Fruit fly (Drosophila melanogaster): ENCODE results near the gene CG31643.

Gene CG31643

dm6 chr2L:6045972-6046718 is 8.2 kb downstream of the CG31643 start, which contains the start of gene Pfas (continued):
- TF ChIP-seq B-H2 (GFP tag; optimal IDR thresholded peaks at IDR 0.05): peak; percentile 83
- TF ChIP-seq CG4328 (GFP tag; optimal IDR thresholded peaks at IDR 0.05): peak; percentile 27
- TF ChIP-seq Six4 (GFP tag; optimal IDR thresholded peaks at IDR 0.05): peak; percentile 30
- TF ChIP-seq CTCF (GFP tag; optimal IDR thresholded peaks at IDR 0.05): peak; percentile 7
- peak; percentile 27 for TF ChIP-seq CG4282 (GFP tag; optimal IDR thresholded peaks at IDR 0.05)
- 0 out of 2 replicates have a peak, but pooled peaks have one; percentile 22 for TF ChIP-seq bbx (GFP tag; IDR thresholded peaks at IDR 0.05; ENCODE audit: partially characterized antibody)
- TF ChIP-seq sens (GFP tag): peak; percentile 87
- TF ChIP-seq CG9876 (GFP tag; optimal IDR thresholded peaks at IDR 0.05): no peak
- peak; percentile 77 for TF ChIP-seq Rfx (GFP tag; IDR thresholded peaks at IDR 0.05)
- TF ChIP-seq grau (tag; optimal IDR thresholded peaks at IDR 0.05): peak; percentile 63
- TF ChIP-seq HmgD (GFP tag; optimal IDR thresholded peaks at IDR 0.05): peak; percentile 26
- peak; percentile 41 for TF ChIP-seq CG10209 (GFP tag; optimal IDR thresholded peaks at IDR 0.05)
- TF ChIP-seq PHDP (tag; optimal IDR thresholded peaks at IDR 0.05): peak; percentile 66
- TF ChIP-seq CG4360 (GFP tag; IDR thresholded peaks at IDR 0.05): no peak
- TF ChIP-seq CG34376 (GFP tag; optimal IDR thresholded peaks at IDR 0.05): peak; percentile 83
- TF ChIP-seq Sry-β (GFP tag; optimal IDR thresholded peaks at IDR 0.05): no peak
- TF ChIP-seq btn (GFP tag; optimal IDR thresholded peaks at IDR 0.05): no peak
- peak; percentile 58 for TF ChIP-seq CG4424 (GFP tag; optimal IDR thresholded peaks at IDR 0.05)
- no peak for TF ChIP-seq ttk (GFP tag; IDR thresholded peaks at IDR 0.05)
- TF ChIP-seq amos (GFP tag; IDR thresholded peaks at IDR 0.05; ENCODE audit: partially characterized antibody): peak; percentile 39; the same call in 1 of the 2 replicates
- peak; percentile 54 for TF ChIP-seq CG10959 (GFP tag; IDR thresholded peaks at IDR 0.05)
- peak; percentile 67 for TF ChIP-seq mam (GFP tag; optimal IDR thresholded peaks at IDR 0.05)
- TF ChIP-seq bsh (GFP tag; optimal IDR thresholded peaks at IDR 0.05): peak in 1 of 2 experiments; percentile 45
- peak in 1 of 2 experiments; percentile 41 for TF ChIP-seq Hr78 (GFP tag; optimal IDR thresholded peaks at IDR 0.05)
- TF ChIP-seq Hr51 (GFP tag; optimal IDR thresholded peaks at IDR 0.05): peak in 1 of 2 experiments; percentile 11
- TF ChIP-seq BtbVII (GFP tag; optimal IDR thresholded peaks at IDR 0.05): no peak
- no peak for TF ChIP-seq CG16779 (GFP tag; IDR thresholded peaks at IDR 0.05)
- no peak for TF ChIP-seq CG10462 (GFP tag; optimal IDR thresholded peaks at IDR 0.05)
- peak; percentile 65 for TF ChIP-seq pzg (GFP tag; optimal IDR thresholded peaks at IDR 0.05)
- no peak for TF ChIP-seq CG13123 (GFP tag; optimal IDR thresholded peaks at IDR 0.05)
- TF ChIP-seq Trl (optimal IDR thresholded peaks at IDR 0.05): no peak
- peak; percentile 52 for TF ChIP-seq Trl (GFP tag; optimal IDR thresholded peaks at IDR 0.05)
- no peak for TF ChIP-seq peb (GFP tag; IDR thresholded peaks at IDR 0.05)
- TF ChIP-seq Hmx (GFP tag; optimal IDR thresholded peaks at IDR 0.05): no peak
- TF ChIP-seq ATbp (GFP tag; optimal IDR thresholded peaks at IDR 0.05): peak; percentile 20
- peak; percentile 63 for TF ChIP-seq CG3847 (GFP tag; IDR thresholded peaks at IDR 0.05)
- peak; percentile 54 for TF ChIP-seq CG1233 (GFP tag; optimal IDR thresholded peaks at IDR 0.05)
- TF ChIP-seq Hmr (GFP tag; optimal IDR thresholded peaks at IDR 0.05): peak; percentile 80
- no peak for TF ChIP-seq slou (GFP tag; optimal IDR thresholded peaks at IDR 0.05)
- peak; percentile 45 for TF ChIP-seq Hsf (GFP tag; optimal IDR thresholded peaks at IDR 0.05)
- TF ChIP-seq CG32767 (GFP tag; IDR thresholded peaks at IDR 0.05): no peak
- TF ChIP-seq CG1529 (GFP tag; optimal IDR thresholded peaks at IDR 0.05): no peak
- TF ChIP-seq br (optimal IDR thresholded peaks at IDR 0.05): no peak
- TF ChIP-seq CG14014 (GFP tag; IDR thresholded peaks at IDR 0.05): peak; percentile 42; the same call in 1 of the 2 replicates
- peak; percentile 22 for TF ChIP-seq nerfin-1 (tag; optimal IDR thresholded peaks at IDR 0.05)
- TF ChIP-seq CG1603 (tag; optimal IDR thresholded peaks at IDR 0.05): peak; percentile 58
- TF ChIP-seq CG2120 (GFP tag; optimal IDR thresholded peaks at IDR 0.05): peak; percentile 88
- peak; percentile 61 for TF ChIP-seq Atf6 (GFP tag; IDR thresholded peaks at IDR 0.05)
- no peak for TF ChIP-seq bigmax (GFP tag; optimal IDR thresholded peaks at IDR 0.05)
- TF ChIP-seq mirr (GFP tag; optimal IDR thresholded peaks at IDR 0.05): peak; percentile 75

Data from whole organism, embryonic.